Worm (Caenorhabditis elegans) whole organism, mixed stage, embryonic: ENCODE results near the gene dib-1.

ENCODE experiments used
- M03D4.4 ChIP-seq: sonication (generic microtip); optimal IDR thresholded peaks from 2 replicates; lab custom pipeline; 2017; ENCODE audit warnings: mild to moderate bottlenecking, missing genetic modification characterization, missing compliant biosample characterization
- bed-3 ChIP-seq: fragments of 200-800 bp; sonication (Bioruptor generic); optimal IDR thresholded peaks from 3 replicates; lab custom pipeline; 2018; ENCODE audit warnings: mild to moderate bottlenecking, missing genetic modification characterization, moderate library complexity, missing compliant biosample characterization
- blmp-1 ChIP-seq: fragments of 150-350 bp; optimal IDR thresholded peaks from 2 replicates; lab custom pipeline; 2014; ENCODE audit warnings: missing biosample characterization, missing genetic modification characterization
- ceh-39 ChIP-seq: fragments of 150-350 bp; optimal IDR thresholded peaks from 2 replicates; lab custom pipeline; 2014; ENCODE audit warnings: missing biosample characterization, missing genetic modification characterization
- ceh-43 ChIP-seq: fragments of 200-800 bp; sonication (Bioruptor generic); optimal IDR thresholded peaks from 2 replicates; lab custom pipeline; 2018; ENCODE audit warnings: mild to moderate bottlenecking, missing genetic modification characterization, moderate library complexity, missing compliant biosample characterization
- ceh-83 ChIP-seq: fragments of 200-800 bp; sonication (Bioruptor generic); optimal IDR thresholded peaks from 2 replicates; lab custom pipeline; 2018; ENCODE audit warnings: mild to moderate bottlenecking, missing genetic modification characterization, missing compliant biosample characterization
- ces-1 ChIP-seq: fragments of 150-350 bp; optimal IDR thresholded peaks from 2 replicates; lab custom pipeline; 2014; ENCODE audit warnings: missing biosample characterization, missing genetic modification reagents, missing genetic modification characterization
- drap-1 ChIP-seq: fragments of 200-800 bp; sonication (Bioruptor generic); optimal IDR thresholded peaks from 3 replicates; lab custom pipeline; 2018; ENCODE audit warnings: mild to moderate bottlenecking, missing genetic modification characterization, missing compliant biosample characterization
- elt-1 ChIP-seq: sonication (generic microtip); optimal IDR thresholded peaks from 2 replicates; lab custom pipeline; 2017; ENCODE audit warnings: missing genetic modification characterization, mild to moderate bottlenecking, missing compliant biosample characterization, antibody characterized with exemption, moderate library complexity, borderline replicate concordance; ENCODE audit not compliant: insufficient read depth
- elt-3 ChIP-seq: fragments of 150-350 bp; optimal IDR thresholded peaks from 2 replicates; lab custom pipeline; 2014; ENCODE audit warnings: missing biosample characterization, missing genetic modification characterization
- flh-1 ChIP-seq: fragments of 200-800 bp; sonication (Bioruptor generic); optimal IDR thresholded peaks from 2 replicates; lab custom pipeline; 2018; ENCODE audit warnings: mild to moderate bottlenecking, missing genetic modification characterization, moderate library complexity, missing compliant biosample characterization
- ham-2 ChIP-seq: fragments of 200-800 bp; sonication (Bioruptor generic); optimal IDR thresholded peaks from 2 replicates; lab custom pipeline; 2018; ENCODE audit warnings: mild to moderate bottlenecking, missing genetic modification characterization, missing compliant biosample characterization
- hlh-1 ChIP-seq: fragments of 150-350 bp; optimal IDR thresholded peaks from 2 replicates; lab custom pipeline; 2014; ENCODE audit warnings: missing biosample characterization, missing genetic modification reagents, missing genetic modification characterization
- lin-13 ChIP-seq: fragments of 150-350 bp; optimal IDR thresholded peaks from 2 replicates; lab custom pipeline; 2014; ENCODE audit warnings: missing biosample characterization, missing genetic modification characterization
- lin-32 ChIP-seq: fragments of 200-800 bp; sonication (Bioruptor generic); optimal IDR thresholded peaks from 2 replicates; lab custom pipeline; 2018; ENCODE audit warnings: mild to moderate bottlenecking, missing genetic modification characterization, missing compliant biosample characterization
- lsy-2 ChIP-seq: fragments of 150-350 bp; optimal IDR thresholded peaks from 2 replicates; lab custom pipeline; 2014; ENCODE audit warnings: missing biosample characterization, missing genetic modification characterization
- mep-1 ChIP-seq: fragments of 150-350 bp; optimal IDR thresholded peaks from 2 replicates; lab custom pipeline; 2017; ENCODE audit warnings: missing biosample characterization, missing genetic modification reagents, missing genetic modification characterization, inconsistent platforms
- mls-2 ChIP-seq: sonication (generic microtip); optimal IDR thresholded peaks from 2 replicates; lab custom pipeline; 2016; ENCODE audit warnings: mild to moderate bottlenecking, missing genetic modification characterization, moderate library complexity, missing compliant biosample characterization
- nhr-2 ChIP-seq: fragments of 150-350 bp; optimal IDR thresholded peaks from 2 replicates; lab custom pipeline; 2014; ENCODE audit warnings: missing biosample characterization, missing genetic modification characterization
- nhr-237 ChIP-seq: fragments of 150-350 bp; optimal IDR thresholded peaks from 2 replicates; lab custom pipeline; 2014; ENCODE audit warnings: missing biosample characterization, missing genetic modification characterization
- nhr-28 ChIP-seq: fragments of 150-350 bp; optimal IDR thresholded peaks from 2 replicates; lab custom pipeline; 2014; ENCODE audit warnings: missing biosample characterization, missing genetic modification characterization
- nhr-76 ChIP-seq: sonication (generic microtip); optimal IDR thresholded peaks from 2 replicates; lab custom pipeline; 2017; ENCODE audit warnings: missing biosample characterization, missing genetic modification characterization
- pha-4 ChIP-seq: fragments of 150-350 bp; optimal IDR thresholded peaks from 2 replicates; lab custom pipeline; 2018; ENCODE audit warnings: missing biosample characterization, missing genetic modification reagents, missing genetic modification characterization
- sem-2 ChIP-seq: fragments of 200-800 bp; sonication (Bioruptor generic); optimal IDR thresholded peaks from 2 replicates; lab custom pipeline; 2018; ENCODE audit warnings: mild to moderate bottlenecking, missing genetic modification characterization, missing compliant biosample characterization
- snpc-4 ChIP-seq: fragments of 150-350 bp; optimal IDR thresholded peaks from 2 replicates; lab custom pipeline; 2014; ENCODE audit warnings: missing biosample characterization, missing genetic modification characterization
- sptf-1 ChIP-seq: sonication (generic microtip); optimal IDR thresholded peaks from 2 replicates; lab custom pipeline; 2017; ENCODE audit warnings: mild to moderate bottlenecking, missing genetic modification characterization, moderate library complexity, missing compliant biosample characterization
- unc-120 ChIP-seq: sonication (generic microtip); optimal IDR thresholded peaks from 2 replicates; lab custom pipeline; 2017; ENCODE audit warnings: missing genetic modification characterization, missing compliant biosample characterization; ENCODE audit not compliant: poor library complexity, severe bottlenecking
- unc-39 ChIP-seq: fragments of 150-350 bp; optimal IDR thresholded peaks from 2 replicates; lab custom pipeline; 2014; ENCODE audit warnings: missing biosample characterization, missing genetic modification characterization
- unc-62 ChIP-seq: fragments of 150-350 bp; optimal IDR thresholded peaks from 2 replicates; lab custom pipeline; 2014; ENCODE audit warnings: missing biosample characterization, missing genetic modification reagents, missing genetic modification characterization
- zip-8 ChIP-seq: fragments of 150-350 bp; optimal IDR thresholded peaks from 2 replicates; lab custom pipeline; 2014; ENCODE audit warnings: missing biosample characterization, missing genetic modification characterization
- ztf-11 ChIP-seq: fragments of 150-350 bp; optimal IDR thresholded peaks from 2 replicates; lab custom pipeline; 2014; ENCODE audit warnings: missing biosample characterization, missing genetic modification characterization

Gene dib-1

DNA sequence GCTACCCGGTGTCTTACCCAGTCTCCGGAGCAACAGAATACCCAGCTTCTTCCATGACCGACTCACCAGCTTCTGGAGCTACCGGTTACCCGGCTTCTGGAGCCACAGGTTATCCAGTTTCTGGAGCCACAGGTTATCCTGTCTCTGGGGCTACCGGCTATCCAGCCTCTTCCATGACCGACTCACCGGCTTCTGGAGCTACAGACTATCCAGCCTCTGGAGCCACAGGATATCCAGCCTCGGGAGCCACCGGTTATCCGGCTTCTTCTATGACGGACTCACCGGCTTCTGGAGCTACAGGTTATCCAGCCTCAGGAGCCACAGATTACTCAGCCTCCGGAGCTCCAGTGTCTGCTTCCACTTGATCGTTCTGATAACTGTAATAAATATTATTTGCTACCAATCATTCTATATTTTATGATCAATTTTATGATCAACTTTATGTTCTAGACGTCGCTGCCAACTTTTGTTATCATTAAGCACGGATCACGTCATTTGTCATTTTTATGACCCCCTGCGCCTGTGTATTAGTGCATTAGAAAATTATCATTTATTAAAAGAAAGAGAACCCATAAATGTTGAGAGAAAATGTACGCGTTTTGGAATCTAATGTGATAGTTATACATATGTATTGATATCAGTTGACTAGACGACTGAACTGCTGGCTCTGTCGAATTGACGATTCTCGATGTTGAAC, 35.5 kb upstream of the dib-1 start:
- TF ChIP-seq snpc-4 (tag; lab: Kevin White, UChicago), result no peak

DNA sequence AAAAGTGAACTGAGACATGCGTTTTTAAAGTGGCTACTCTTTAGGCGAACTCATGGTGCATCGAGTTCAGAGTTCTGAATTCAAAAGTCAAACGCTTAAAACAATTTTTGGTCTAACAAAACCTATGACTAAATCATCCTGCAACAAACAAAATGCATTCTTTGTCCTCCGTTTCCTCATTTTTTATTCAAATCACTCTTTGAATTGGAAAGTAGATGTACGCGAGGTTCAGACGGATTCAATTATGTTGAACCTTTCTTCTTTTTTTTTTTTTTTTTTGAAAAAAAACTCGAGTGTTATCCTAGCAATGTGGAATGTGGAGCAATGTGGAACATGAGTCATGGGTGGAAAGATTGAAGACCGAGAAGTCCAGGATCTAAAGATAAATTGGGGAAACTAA, 31.9 kb upstream of the dib-1 start:
- TF ChIP-seq ceh-83 (GFP tag; lab: Kevin White, UChicago), result no peak
- TF ChIP-seq ztf-11 (tag; lab: Kevin White, UChicago), result no peak
- TF ChIP-seq ceh-39 (tag; lab: Kevin White, UChicago), result no peak
- no peak for TF ChIP-seq unc-39 (tag; lab: Kevin White, UChicago)
- TF ChIP-seq M03D4.4, result no peak
- no peak for TF ChIP-seq nhr-76
- TF ChIP-seq nhr-2 (tag; lab: Kevin White, UChicago), result no peak
- TF ChIP-seq sptf-1 (tag; lab: Kevin White, UChicago), result no peak
- no peak for TF ChIP-seq blmp-1 (tag; lab: Kevin White, UChicago)

DNA sequence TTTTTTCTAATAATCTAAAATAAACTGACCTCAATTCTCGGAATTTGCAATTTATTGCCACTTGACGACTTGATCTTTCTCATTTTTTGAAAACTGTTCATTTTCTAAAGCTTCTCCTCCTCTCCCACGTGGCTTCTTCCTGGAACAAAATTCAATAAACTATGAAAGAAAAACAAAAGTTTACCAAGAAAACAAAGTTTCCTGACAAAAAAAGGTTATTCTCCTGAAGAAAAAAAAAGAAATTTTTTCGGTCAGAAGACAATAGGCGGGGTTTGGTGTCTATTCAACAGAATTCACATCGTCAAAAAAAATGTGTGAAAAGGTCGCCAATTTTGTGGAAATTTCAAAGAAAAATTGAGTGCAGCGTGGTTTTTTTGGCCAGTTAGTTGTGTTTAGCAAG, 25.9 kb upstream of the dib-1 start, which contains the start of gene Y54G2A.16:
TSS of gene Y54G2A.16 (minus strand) at position 101 of the 400 bp plus-strand sequence.
- TF ChIP-seq M03D4.4 (no peak), elt-3 (tag; lab: Kevin White, UChicago) (no peak), ces-1 (GFP tag; lab: Kevin White, UChicago) (no peak), elt-1 (tag; lab: Kevin White, UChicago) (no peak), drap-1 (GFP tag; lab: Kevin White, UChicago) (no peak), ceh-39 (tag; lab: Kevin White, UChicago) (no peak), unc-120 (tag; lab: Kevin White, UChicago) (no peak), nhr-2 (tag; lab: Kevin White, UChicago) (no peak), sptf-1 (tag; lab: Kevin White, UChicago) (no peak), nhr-237 (tag; lab: Kevin White, UChicago) (no peak), lsy-2 (tag; lab: Kevin White, UChicago) (no peak), pha-4 (tag; lab: Kevin White, UChicago) (no peak), flh-1 (no peak)
- TF ChIP-seq, all 35 proteins: peak for 0

DNA sequence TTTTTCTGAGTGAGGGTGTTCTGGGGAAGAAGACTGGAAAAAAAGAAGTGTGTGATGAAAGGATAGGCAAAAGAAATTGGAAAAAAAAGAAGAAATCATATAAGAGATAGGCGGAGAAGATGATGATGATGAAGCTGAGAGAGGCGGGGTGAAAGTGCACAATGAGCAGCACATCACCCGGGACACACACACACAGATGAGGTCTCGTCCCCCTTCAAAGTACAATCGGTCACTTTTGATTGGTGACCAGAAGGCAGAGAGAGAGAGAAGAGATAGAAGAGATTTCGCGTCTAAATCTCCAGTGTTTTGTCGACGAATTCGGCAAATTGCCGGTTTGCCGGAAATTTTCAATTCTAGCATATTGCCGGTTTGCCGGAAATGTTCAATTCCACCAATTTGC, 5.4 kb upstream of the dib-1 start:
- TF ChIP-seq bed-3 (GFP tag; lab: Kevin White, UChicago) (no peak), nhr-76 (no peak), blmp-1 (tag; lab: Kevin White, UChicago) (no peak), lin-32 (GFP tag; lab: Kevin White, UChicago) (no peak), drap-1 (GFP tag; lab: Kevin White, UChicago) (no peak), sptf-1 (tag; lab: Kevin White, UChicago) (no peak), ham-2 (no peak), sem-2 (no peak), M03D4.4 (no peak), hlh-1 (peak; percentile 36), ceh-39 (tag; lab: Kevin White, UChicago) (no peak), unc-120 (tag; lab: Kevin White, UChicago) (peak; percentile 1), unc-62 (GFP tag; lab: Kevin White, UChicago) (peak; percentile 39), lin-13 (tag; lab: Kevin White, UChicago) (no peak), mep-1 (tag; lab: Kevin White, UChicago) (no peak), mls-2 (tag; lab: Kevin White, UChicago) (no peak), ces-1 (GFP tag; lab: Kevin White, UChicago) (no peak), nhr-28 (tag; lab: Kevin White, UChicago) (no peak), lsy-2 (tag; lab: Kevin White, UChicago) (no peak), ceh-83 (GFP tag; lab: Kevin White, UChicago) (no peak), zip-8 (no peak)
- TF ChIP-seq, all 35 proteins: peak for 3

DNA sequence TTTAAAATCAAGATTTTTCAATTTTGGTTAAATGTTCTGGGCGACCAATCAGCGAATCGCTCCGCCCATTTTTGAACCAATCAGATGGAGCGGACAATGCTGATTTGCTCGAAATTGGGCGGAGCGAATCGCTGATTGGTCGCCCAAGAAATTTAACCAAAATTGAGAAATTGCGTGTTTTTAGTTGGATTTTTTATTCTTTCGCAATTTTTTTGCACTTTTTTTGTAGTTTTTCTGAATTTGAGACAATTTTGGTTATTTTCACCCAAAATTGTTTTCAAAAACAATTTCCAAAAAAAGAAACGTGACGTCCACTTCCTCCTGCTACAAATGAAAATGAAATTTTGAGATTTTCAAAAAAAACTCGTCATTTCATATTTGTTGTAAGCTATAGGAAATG, 4.0 kb upstream of the dib-1 start, which contains the start of gene dml-1:
TSS of gene dml-1 (plus strand) at position 301 of the 400 bp plus-strand sequence.
- TF ChIP-seq unc-62 (GFP tag; lab: Kevin White, UChicago), result no peak
- no peak for TF ChIP-seq sem-2
- no peak for TF ChIP-seq pha-4 (tag; lab: Kevin White, UChicago)
- TF ChIP-seq ceh-43 (GFP tag; lab: Kevin White, UChicago), result no peak
- TF ChIP-seq M03D4.4, result no peak
- no peak for TF ChIP-seq drap-1 (GFP tag; lab: Kevin White, UChicago)
- TF ChIP-seq blmp-1 (tag; lab: Kevin White, UChicago), result no peak
- TF ChIP-seq, all 35 proteins: peak for 0
